Fruit fly (Drosophila melanogaster) whole organism, embryonic: ENCODE measurements around the gene CG9328.

ENCODE experiments used
- Abd-B ChIP-seq: fragments of 200-800 bp; sonication (Bioruptor generic); optimal IDR thresholded peaks from 2 replicates; lab custom pipeline; 2018; ENCODE audit warnings: missing biosample characterization, mild to moderate bottlenecking, missing genetic modification characterization, moderate library complexity
- Aef1 ChIP-seq: fragments of 200-800 bp; sonication (Bioruptor generic); IDR thresholded peaks from 3 replicates; pipeline ENCODE4 v1.3.6; 2022; ENCODE audit warnings: missing biosample characterization, missing genetic modification characterization
- Atf-2 ChIP-seq: fragments of 200-800 bp; sonication (Bioruptor generic); optimal IDR thresholded peaks from 2 replicates; lab custom pipeline; 2016; ENCODE audit warnings: missing biosample characterization, missing genetic modification characterization
- Atf3 ChIP-seq: fragments of 200-800 bp; sonication (Bioruptor generic); optimal IDR thresholded peaks from 3 replicates; lab custom pipeline; 2016; ENCODE audit warnings: missing biosample characterization, missing genetic modification characterization
- B-H1 ChIP-seq: fragments of 200-800 bp; sonication (Bioruptor generic); IDR thresholded peaks from 3 replicates; pipeline ENCODE4 v1.3.6; 2022; ENCODE audit warnings: missing biosample characterization, missing genetic modification characterization
- Blimp-1 ChIP-seq: fragments of 200-800 bp; sonication (Bioruptor generic); optimal IDR thresholded peaks from 3 replicates; lab custom pipeline; 2018; ENCODE audit warnings: missing biosample characterization, missing genetic modification characterization, mild to moderate bottlenecking, moderate library complexity, missing genetic modification reagents
- CG10209 ChIP-seq: fragments of 200-800 bp; sonication (Bioruptor generic); optimal IDR thresholded peaks from 3 replicates; lab custom pipeline; 2017; ENCODE audit warnings: missing biosample characterization, mild to moderate bottlenecking, missing genetic modification characterization, missing genetic modification reagents
- CG11560 ChIP-seq: fragments of 200-800 bp; sonication (Bioruptor generic); IDR thresholded peaks from 3 replicates; pipeline ENCODE4 v1.3.6; 2022; ENCODE audit warnings: missing biosample characterization, missing genetic modification characterization
- CG11723 ChIP-seq: fragments of 200-800 bp; sonication (Bioruptor generic); optimal IDR thresholded peaks from 2 replicates; lab custom pipeline; 2017; ENCODE audit warnings: missing biosample characterization, mild to moderate bottlenecking, missing genetic modification characterization
- CG13894 ChIP-seq: fragments of 200-800 bp; sonication (Bioruptor generic); optimal IDR thresholded peaks from 3 replicates; lab custom pipeline; 2018; ENCODE audit warnings: missing biosample characterization, mild to moderate bottlenecking, missing genetic modification characterization, moderate library complexity
- CG14014 ChIP-seq: fragments of 200-800 bp; sonication (Bioruptor generic); IDR thresholded peaks from 2 replicates; pipeline ENCODE4 v1.3.6; 2022; ENCODE audit warnings: missing biosample characterization, missing genetic modification characterization
- CG15269 ChIP-seq: fragments of 200-800 bp; sonication (Bioruptor generic); optimal IDR thresholded peaks from 2 replicates; lab custom pipeline; 2018; ENCODE audit warnings: missing biosample characterization, mild to moderate bottlenecking, missing genetic modification characterization, moderate library complexity
- CG1792 ChIP-seq: fragments of 200-800 bp; sonication (Bioruptor generic); optimal IDR thresholded peaks from 2 replicates; lab custom pipeline; 2016; ENCODE audit warnings: missing biosample characterization, missing genetic modification characterization
- CG33213 ChIP-seq: fragments of 200-800 bp; sonication (Bioruptor generic); optimal IDR thresholded peaks from 3 replicates; lab custom pipeline; 2016; ENCODE audit warnings: missing biosample characterization, missing genetic modification characterization
- CG7745 ChIP-seq: fragments of 200-800 bp; sonication (Bioruptor generic); optimal IDR thresholded peaks from 2 replicates; lab custom pipeline; 2018; ENCODE audit warnings: missing biosample characterization, mild to moderate bottlenecking, missing genetic modification characterization, moderate library complexity
- CG8944 ChIP-seq: fragments of 200-800 bp; sonication (Bioruptor generic); optimal IDR thresholded peaks from 3 replicates; lab custom pipeline; 2016; ENCODE audit warnings: missing biosample characterization, missing genetic modification characterization
- CG9609 ChIP-seq: fragments of 200-800 bp; sonication (Bioruptor generic); optimal IDR thresholded peaks from 3 replicates; lab custom pipeline; 2016; ENCODE audit warnings: missing biosample characterization, missing genetic modification characterization
- CrebB ChIP-seq: fragments of 200-800 bp; sonication (Bioruptor generic); optimal IDR thresholded peaks from 3 replicates; lab custom pipeline; 2018; ENCODE audit warnings: missing biosample characterization, mild to moderate bottlenecking, missing genetic modification characterization
- Deaf1 ChIP-seq: fragments of 200-800 bp; optimal IDR thresholded peaks from 3 replicates; lab custom pipeline; 2019; ENCODE audit warnings: missing biosample characterization, mild to moderate bottlenecking, missing genetic modification characterization, moderate library complexity
- E2f2 ChIP-seq: fragments of 200-800 bp; sonication (Bioruptor generic); IDR thresholded peaks from 2 replicates; pipeline ENCODE4 v1.3.6; 2022; ENCODE audit warnings: missing biosample characterization, missing genetic modification characterization
- Hr3 ChIP-seq: fragments of 200-800 bp; sonication (Bioruptor generic); optimal IDR thresholded peaks from 3 replicates; lab custom pipeline; 2016; ENCODE audit warnings: missing biosample characterization, missing genetic modification characterization
- Hr51 ChIP-seq, 2 experiments: fragments of 200-800 bp; sonication (Bioruptor generic); optimal IDR thresholded peaks; 2 replicates in 1 of 2; 3 replicates in 1 of 2; lab custom pipeline; 2016 to 2018; ENCODE audit warnings: missing biosample characterization in 2 of 2, missing genetic modification characterization in 2 of 2, mild to moderate bottlenecking in 1 of 2, moderate library complexity in 1 of 2
- Hsf ChIP-seq: fragments of 200-800 bp; sonication (Bioruptor generic); optimal IDR thresholded peaks from 3 replicates; lab custom pipeline; 2016; ENCODE audit warnings: missing biosample characterization, missing genetic modification characterization
- NC2β ChIP-seq: fragments of 200-800 bp; sonication (Bioruptor generic); optimal IDR thresholded peaks from 2 replicates; lab custom pipeline; 2016; ENCODE audit warnings: missing biosample characterization, missing genetic modification characterization
- Nf-YC ChIP-seq: fragments of 200-800 bp; optimal IDR thresholded peaks from 3 replicates; lab custom pipeline; 2019; ENCODE audit warnings: missing biosample characterization, mild to moderate bottlenecking, missing genetic modification characterization, moderate library complexity
- Sin3A ChIP-seq: fragments of >200 bp; optimal IDR thresholded peaks from 2 replicates; lab custom pipeline; 2018
- Six4 ChIP-seq: fragments of 200-800 bp; sonication (Bioruptor generic); optimal IDR thresholded peaks from 2 replicates; lab custom pipeline; 2016; ENCODE audit warnings: missing biosample characterization, missing genetic modification characterization
- Sox102F ChIP-seq: fragments of 200-800 bp; sonication (Bioruptor generic); optimal IDR thresholded peaks from 2 replicates; lab custom pipeline; 2018; ENCODE audit warnings: missing biosample characterization, mild to moderate bottlenecking, missing genetic modification characterization, moderate library complexity
- abd-A ChIP-seq: fragments of 200-800 bp; sonication (Bioruptor generic); optimal IDR thresholded peaks from 3 replicates; lab custom pipeline; 2019; ENCODE audit warnings: missing biosample characterization, mild to moderate bottlenecking, missing genetic modification characterization, moderate library complexity
- al ChIP-seq: fragments of 200-800 bp; sonication (Bioruptor generic); IDR thresholded peaks from 2 replicates; pipeline ENCODE4 v1.3.6; 2022; ENCODE audit warnings: missing biosample characterization, missing genetic modification characterization
- amos ChIP-seq: fragments of 200-800 bp; sonication (Bioruptor generic); IDR thresholded peaks from 2 replicates; pipeline ENCODE4 v1.3.6; 2022; ENCODE audit warnings: missing biosample characterization, missing genetic modification characterization; ENCODE audit not compliant: partially characterized antibody
- ap ChIP-seq: fragments of 200-800 bp; sonication (Bioruptor generic); IDR thresholded peaks from 2 replicates; pipeline ENCODE4 v1.3.6; 2022; ENCODE audit warnings: missing biosample characterization, missing genetic modification characterization
- cwo ChIP-seq: fragments of 200-800 bp; sonication (Bioruptor generic); optimal IDR thresholded peaks from 3 replicates; lab custom pipeline; 2017; ENCODE audit warnings: missing biosample characterization, missing genetic modification characterization, mild to moderate bottlenecking, moderate library complexity, missing genetic modification reagents
- danr ChIP-seq: fragments of 200-800 bp; sonication (Bioruptor generic); IDR thresholded peaks from 2 replicates; pipeline ENCODE4 v1.3.6; 2022; ENCODE audit warnings: missing biosample characterization, missing genetic modification characterization
- exex ChIP-seq: fragments of 200-800 bp; sonication (Bioruptor generic); optimal IDR thresholded peaks from 4 replicates; lab custom pipeline; 2018; ENCODE audit warnings: missing biosample characterization, mild to moderate bottlenecking, missing genetic modification characterization, moderate library complexity
- ftz-f1 ChIP-seq: fragments of 200-800 bp; sonication (Bioruptor generic); optimal IDR thresholded peaks from 2 replicates; lab custom pipeline; 2016; ENCODE audit warnings: missing biosample characterization, missing genetic modification characterization
- gsb-n ChIP-seq: fragments of 200-800 bp; sonication (Bioruptor generic); optimal IDR thresholded peaks from 3 replicates; lab custom pipeline; 2018; ENCODE audit warnings: missing biosample characterization, mild to moderate bottlenecking, missing genetic modification characterization
- nau ChIP-seq: fragments of 200-800 bp; sonication (Bioruptor generic); optimal IDR thresholded peaks from 3 replicates; lab custom pipeline; 2017; ENCODE audit warnings: missing biosample characterization, mild to moderate bottlenecking, missing genetic modification characterization, missing genetic modification reagents
- pum ChIP-seq: fragments of 200-800 bp; sonication (Bioruptor generic); optimal IDR thresholded peaks from 2 replicates; lab custom pipeline; 2016; ENCODE audit warnings: missing biosample characterization, missing genetic modification characterization
- sens ChIP-seq: fragments of 200-800 bp; sonication (Bioruptor generic); peaks from one replicate; lab custom pipeline; 2016; ENCODE audit warnings: missing biosample characterization, missing genetic modification characterization
- sna ChIP-seq: fragments of 200-800 bp; sonication (Bioruptor generic); IDR thresholded peaks from 2 replicates; pipeline ENCODE4 v1.3.6; 2022; ENCODE audit warnings: missing biosample characterization, missing genetic modification characterization; ENCODE audit not compliant: partially characterized antibody
- sob ChIP-seq: fragments of 200-800 bp; sonication (Bioruptor generic); IDR thresholded peaks from 2 replicates; pipeline ENCODE4 v1.3.6; 2022; ENCODE audit warnings: missing biosample characterization, missing genetic modification characterization
- sqz ChIP-seq: fragments of 200-800 bp; sonication (Bioruptor generic); optimal IDR thresholded peaks from 3 replicates; lab custom pipeline; 2018; ENCODE audit warnings: missing biosample characterization, mild to moderate bottlenecking, missing genetic modification characterization
- toy ChIP-seq: fragments of 200-800 bp; sonication (Bioruptor generic); IDR thresholded peaks from 2 replicates; pipeline ENCODE4 v1.3.6; 2022; ENCODE audit warnings: missing biosample characterization, missing genetic modification characterization
- ttk ChIP-seq: fragments of 200-800 bp; sonication (Bioruptor generic); IDR thresholded peaks from 2 replicates; pipeline ENCODE4 v2.1.2; 2022; ENCODE audit warnings: missing biosample characterization, missing genetic modification characterization
- tup ChIP-seq: fragments of 200-800 bp; sonication (Bioruptor generic); optimal IDR thresholded peaks from 2 replicates; lab custom pipeline; 2016; ENCODE audit warnings: missing biosample characterization, mild to moderate bottlenecking, missing genetic modification characterization, moderate library complexity
- twi ChIP-seq: fragments of 200-800 bp; optimal IDR thresholded peaks from 2 replicates; lab custom pipeline; 2019; ENCODE audit warnings: missing biosample characterization, mild to moderate bottlenecking, missing genetic modification characterization, moderate library complexity
- tx ChIP-seq: fragments of 200-800 bp; sonication (Bioruptor generic); optimal IDR thresholded peaks from 2 replicates; lab custom pipeline; 2016; ENCODE audit warnings: missing biosample characterization, missing genetic modification characterization
- unpg ChIP-seq: fragments of 200-800 bp; sonication (Bioruptor generic); optimal IDR thresholded peaks from 3 replicates; lab custom pipeline; 2018; ENCODE audit warnings: missing biosample characterization, mild to moderate bottlenecking, missing genetic modification characterization, moderate library complexity
- usp ChIP-seq: fragments of >200 bp; optimal IDR thresholded peaks from 2 replicates; lab custom pipeline; 2017; ENCODE audit warnings: missing biosample characterization, missing genetic modification characterization
- yki ChIP-seq: fragments of >200 bp; optimal IDR thresholded peaks from 3 replicates; lab custom pipeline; 2018
- zen ChIP-seq: fragments of 200-800 bp; sonication (Bioruptor generic); optimal IDR thresholded peaks from 3 replicates; lab custom pipeline; 2018; ENCODE audit warnings: missing biosample characterization, mild to moderate bottlenecking, missing genetic modification characterization, moderate library complexity
- zfh2 ChIP-seq: fragments of 200-800 bp; sonication (Bioruptor generic); optimal IDR thresholded peaks from 2 replicates; lab custom pipeline; 2016; ENCODE audit warnings: missing biosample characterization, missing genetic modification characterization

Gene CG9328

dm6 chr2L:20757808-20758187, 39.7 kb upstream of the CG9328 start, which contains the start of the genes Rhau and dia (continued):
- TF ChIP-seq CG7745 (tag; lab: Kevin White, UChicago) (no peak), NC2β (no peak), sqz (no peak), CG10209 (no peak), CrebB (tag; lab: Kevin White, UChicago) (no peak), zfh2 (GFP tag; lab: Kevin White, UChicago) (no peak), exex (tag; lab: Kevin White, UChicago) (peak; percentile 21), Hr51 (GFP tag; optimal IDR thresholded peaks at IDR 0.05; lab: Kevin White, UChicago) (no peak), CG1792 (GFP tag; lab: Kevin White, UChicago) (no peak), CG15269 (tag; lab: Kevin White, UChicago) (no peak), CG13894 (tag; lab: Kevin White, UChicago) (no peak), CG11560 (tag; lab: Robert Waterston, UW) (no peak), usp (GFP tag; lab: Kevin White, UChicago) (no peak), CG8944 (GFP tag; lab: Kevin White, UChicago) (no peak), B-H1 (GFP tag; lab: Robert Waterston, UW) (no peak), sens (GFP tag; lab: Kevin White, UChicago) (no peak), zen (peak; percentile 39), amos (peak; percentile 21; the same call in 1 of the 2 replicates), Hsf (GFP tag; lab: Kevin White, UChicago) (no peak), ap (GFP tag; lab: Robert Waterston, UW) (no peak), yki (no peak), abd-A (tag; lab: Kevin White, UChicago) (no peak), toy (no peak), CG33213 (peak; percentile 26), Hr3 (GFP tag; lab: Kevin White, UChicago) (no peak), Deaf1 (tag; lab: Kevin White, UChicago) (no peak), Six4 (GFP tag; lab: Kevin White, UChicago) (no peak), Sin3A (peak; percentile 60), Blimp-1 (GFP tag; lab: Kevin White, UChicago) (no peak), CG14014 (GFP tag; lab: Robert Waterston, UW) (no peak), Aef1 (no peak), Sox102F (GFP tag; lab: Kevin White, UChicago) (no peak), CG11723 (GFP tag; lab: Kevin White, UChicago) (no peak), sna (no peak), gsb-n (tag; lab: Kevin White, UChicago) (no peak), pum (GFP tag; lab: Kevin White, UChicago) (no peak), danr (GFP tag; lab: Robert Waterston, UW) (no peak), CG9609 (GFP tag; lab: Kevin White, UChicago) (no peak), nau (GFP tag; lab: Kevin White, UChicago) (no peak), sob (no peak), ttk (GFP tag; lab: Robert Waterston, UW) (no peak), al (GFP tag; lab: Robert Waterston, UW) (0 out of 2 replicates have a peak, but pooled peaks have one; percentile 14), E2f2 (peak; percentile 64), tup (no peak), Nf-YC (tag; lab: Kevin White, UChicago) (peak; percentile 49), ftz-f1 (GFP tag; lab: Kevin White, UChicago) (no peak), twi (tag; lab: Kevin White, UChicago) (peak; percentile 15), unpg (GFP tag; lab: Kevin White, UChicago) (peak; percentile 38), Atf3 (no peak), tx (GFP tag; lab: Kevin White, UChicago) (no peak), Atf-2 (GFP tag; lab: Kevin White, UChicago) (no peak), cwo (GFP tag; lab: Kevin White, UChicago) (no peak), Abd-B (peak; percentile 50)
